Worm (Caenorhabditis elegans) whole organism, mixed stage, embryonic: ENCODE data around the gene clec-195.

Source experiments
- ceh-43 ChIP-seq: fragments of 200-800 bp; sonication (Bioruptor generic); optimal IDR thresholded peaks from 2 replicates; lab custom pipeline; 2018; ENCODE audit warnings: mild to moderate bottlenecking, missing genetic modification characterization, moderate library complexity, missing compliant biosample characterization
- ceh-83 ChIP-seq: fragments of 200-800 bp; sonication (Bioruptor generic); optimal IDR thresholded peaks from 2 replicates; lab custom pipeline; 2018; ENCODE audit warnings: mild to moderate bottlenecking, missing genetic modification characterization, missing compliant biosample characterization
- ces-1 ChIP-seq: fragments of 150-350 bp; optimal IDR thresholded peaks from 2 replicates; lab custom pipeline; 2014; ENCODE audit warnings: missing biosample characterization, missing genetic modification reagents, missing genetic modification characterization
- flh-1 ChIP-seq: fragments of 200-800 bp; sonication (Bioruptor generic); optimal IDR thresholded peaks from 2 replicates; lab custom pipeline; 2018; ENCODE audit warnings: mild to moderate bottlenecking, missing genetic modification characterization, moderate library complexity, missing compliant biosample characterization
- lin-13 ChIP-seq: fragments of 150-350 bp; optimal IDR thresholded peaks from 2 replicates; lab custom pipeline; 2014; ENCODE audit warnings: missing biosample characterization, missing genetic modification characterization
- lin-32 ChIP-seq: fragments of 200-800 bp; sonication (Bioruptor generic); optimal IDR thresholded peaks from 2 replicates; lab custom pipeline; 2018; ENCODE audit warnings: mild to moderate bottlenecking, missing genetic modification characterization, missing compliant biosample characterization
- mab-5 ChIP-seq: fragments of 150-350 bp; optimal IDR thresholded peaks from 2 replicates; lab custom pipeline; 2014; ENCODE audit warnings: missing biosample characterization, missing genetic modification characterization
- pha-4 ChIP-seq: fragments of 150-350 bp; optimal IDR thresholded peaks from 2 replicates; lab custom pipeline; 2018; ENCODE audit warnings: missing biosample characterization, missing genetic modification reagents, missing genetic modification characterization
- unc-62 ChIP-seq: fragments of 150-350 bp; optimal IDR thresholded peaks from 2 replicates; lab custom pipeline; 2014; ENCODE audit warnings: missing biosample characterization, missing genetic modification reagents, missing genetic modification characterization

clec-195 gene

ce11 chrIV:16995425-16995824 lies 50.2 kb downstream of the clec-195 start, which contains the start of gene rom-4:
Gene rom-4 (plus strand): TSS chrIV:16995822.
- TF ChIP-seq flh-1 (GFP tag; lab: Kevin White, UChicago) (no peak), lin-32 (GFP tag; lab: Kevin White, UChicago) (no peak), lin-13 (tag; lab: Kevin White, UChicago) (peak; percentile 24), ces-1 (GFP tag; lab: Kevin White, UChicago) (peak; percentile 40), pha-4 (tag; lab: Kevin White, UChicago) (peak; percentile 48), ceh-43 (GFP tag; lab: Kevin White, UChicago) (no peak), mab-5 (peak; percentile 23), ceh-83 (GFP tag; lab: Kevin White, UChicago) (no peak), unc-62 (no peak)
- TF ChIP-seq, all 35 proteins: peak for 4
